Worm (Caenorhabditis elegans) whole organism, L2 larva: ENCODE results near the gene F54F7.10.

Source experiments
- R02D3.7 ChIP-seq: fragments of 150-350 bp; optimal IDR thresholded peaks from 2 replicates; lab custom pipeline; 2014; ENCODE audit warnings: missing biosample characterization, missing genetic modification characterization
- ama-1 ChIP-seq: fragments of 150-350 bp; optimal IDR thresholded peaks from 2 replicates; lab custom pipeline; 2018; ENCODE audit warnings: inconsistent platforms
- fos-1 ChIP-seq: fragments of 150-350 bp; optimal IDR thresholded peaks from 2 replicates; lab custom pipeline; 2014; ENCODE audit warnings: missing biosample characterization, missing genetic modification characterization
- mdl-1 ChIP-seq, 2 experiments: fragments of 150-350 bp in 1 of 2; sonication (generic microtip) in 1 of 2; optimal IDR thresholded peaks; 2 replicates each; lab custom pipeline; 2017; ENCODE audit warnings: missing biosample characterization in 2 of 2, missing genetic modification characterization in 2 of 2

DNA sequence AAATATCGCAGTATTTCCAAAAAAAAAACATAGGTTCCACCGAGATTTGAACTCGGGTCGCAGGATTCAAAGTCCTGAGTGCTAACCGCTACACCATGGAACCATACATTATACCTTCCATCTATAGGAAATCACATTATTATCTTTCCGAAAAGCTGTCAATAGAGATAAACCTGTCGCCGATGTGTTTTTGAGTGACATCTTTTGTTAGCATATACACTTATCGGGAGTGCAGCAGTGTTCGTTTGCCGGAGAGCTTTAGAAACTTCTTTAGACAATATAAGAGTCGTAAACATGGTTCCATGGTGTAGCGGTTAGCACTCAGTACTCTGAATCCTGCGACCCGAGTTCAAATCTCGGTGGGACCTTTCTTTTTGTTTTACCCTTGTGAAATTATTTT is 8.8 kb downstream of the F54F7.10 start:
- TF ChIP-seq ama-1 (lab: Kevin White, UChicago) (no peak), fos-1 (tag; lab: Kevin White, UChicago) (no peak), R02D3.7 (no peak), mdl-1 (tag; optimal IDR thresholded peaks at IDR 0.05; lab: Kevin White, UChicago) (no peak)
